Worm (Caenorhabditis elegans) whole organism, mixed stage, embryonic: Measurements from ENCODE around the gene F26D11.2.

Experiments used
- M03D4.4 ChIP-seq: sonication (generic microtip); optimal IDR thresholded peaks from 2 replicates; lab custom pipeline; 2017; ENCODE audit warnings: mild to moderate bottlenecking, missing genetic modification characterization, missing compliant biosample characterization
- bed-3 ChIP-seq: fragments of 200-800 bp; sonication (Bioruptor generic); optimal IDR thresholded peaks from 3 replicates; lab custom pipeline; 2018; ENCODE audit warnings: mild to moderate bottlenecking, missing genetic modification characterization, moderate library complexity, missing compliant biosample characterization
- blmp-1 ChIP-seq: fragments of 150-350 bp; optimal IDR thresholded peaks from 2 replicates; lab custom pipeline; 2014; ENCODE audit warnings: missing biosample characterization, missing genetic modification characterization
- ceh-39 ChIP-seq: fragments of 150-350 bp; optimal IDR thresholded peaks from 2 replicates; lab custom pipeline; 2014; ENCODE audit warnings: missing biosample characterization, missing genetic modification characterization
- ceh-43 ChIP-seq: fragments of 200-800 bp; sonication (Bioruptor generic); optimal IDR thresholded peaks from 2 replicates; lab custom pipeline; 2018; ENCODE audit warnings: mild to moderate bottlenecking, missing genetic modification characterization, moderate library complexity, missing compliant biosample characterization
- ces-1 ChIP-seq: fragments of 150-350 bp; optimal IDR thresholded peaks from 2 replicates; lab custom pipeline; 2014; ENCODE audit warnings: missing biosample characterization, missing genetic modification reagents, missing genetic modification characterization
- cnd-1 ChIP-seq: fragments of 200-800 bp; sonication (Bioruptor generic); optimal IDR thresholded peaks from 2 replicates; lab custom pipeline; 2018; ENCODE audit warnings: mild to moderate bottlenecking, missing genetic modification characterization, missing compliant biosample characterization
- drap-1 ChIP-seq: fragments of 200-800 bp; sonication (Bioruptor generic); optimal IDR thresholded peaks from 3 replicates; lab custom pipeline; 2018; ENCODE audit warnings: mild to moderate bottlenecking, missing genetic modification characterization, missing compliant biosample characterization
- elt-1 ChIP-seq: sonication (generic microtip); optimal IDR thresholded peaks from 2 replicates; lab custom pipeline; 2017; ENCODE audit warnings: missing genetic modification characterization, mild to moderate bottlenecking, missing compliant biosample characterization, antibody characterized with exemption, moderate library complexity, borderline replicate concordance; ENCODE audit not compliant: insufficient read depth
- elt-3 ChIP-seq: fragments of 150-350 bp; optimal IDR thresholded peaks from 2 replicates; lab custom pipeline; 2014; ENCODE audit warnings: missing biosample characterization, missing genetic modification characterization
- flh-1 ChIP-seq: fragments of 200-800 bp; sonication (Bioruptor generic); optimal IDR thresholded peaks from 2 replicates; lab custom pipeline; 2018; ENCODE audit warnings: mild to moderate bottlenecking, missing genetic modification characterization, moderate library complexity, missing compliant biosample characterization
- ham-2 ChIP-seq: fragments of 200-800 bp; sonication (Bioruptor generic); optimal IDR thresholded peaks from 2 replicates; lab custom pipeline; 2018; ENCODE audit warnings: mild to moderate bottlenecking, missing genetic modification characterization, missing compliant biosample characterization
- hlh-1 ChIP-seq: fragments of 150-350 bp; optimal IDR thresholded peaks from 2 replicates; lab custom pipeline; 2014; ENCODE audit warnings: missing biosample characterization, missing genetic modification reagents, missing genetic modification characterization
- lin-32 ChIP-seq: fragments of 200-800 bp; sonication (Bioruptor generic); optimal IDR thresholded peaks from 2 replicates; lab custom pipeline; 2018; ENCODE audit warnings: mild to moderate bottlenecking, missing genetic modification characterization, missing compliant biosample characterization
- lsy-2 ChIP-seq: fragments of 150-350 bp; optimal IDR thresholded peaks from 2 replicates; lab custom pipeline; 2014; ENCODE audit warnings: missing biosample characterization, missing genetic modification characterization
- mab-5 ChIP-seq: fragments of 150-350 bp; optimal IDR thresholded peaks from 2 replicates; lab custom pipeline; 2014; ENCODE audit warnings: missing biosample characterization, missing genetic modification characterization
- mep-1 ChIP-seq: fragments of 150-350 bp; optimal IDR thresholded peaks from 2 replicates; lab custom pipeline; 2017; ENCODE audit warnings: missing biosample characterization, missing genetic modification reagents, missing genetic modification characterization, inconsistent platforms
- mls-2 ChIP-seq: sonication (generic microtip); optimal IDR thresholded peaks from 2 replicates; lab custom pipeline; 2016; ENCODE audit warnings: mild to moderate bottlenecking, missing genetic modification characterization, moderate library complexity, missing compliant biosample characterization
- nhr-2 ChIP-seq: fragments of 150-350 bp; optimal IDR thresholded peaks from 2 replicates; lab custom pipeline; 2014; ENCODE audit warnings: missing biosample characterization, missing genetic modification characterization
- nhr-237 ChIP-seq: fragments of 150-350 bp; optimal IDR thresholded peaks from 2 replicates; lab custom pipeline; 2014; ENCODE audit warnings: missing biosample characterization, missing genetic modification characterization
- nhr-28 ChIP-seq: fragments of 150-350 bp; optimal IDR thresholded peaks from 2 replicates; lab custom pipeline; 2014; ENCODE audit warnings: missing biosample characterization, missing genetic modification characterization
- nhr-76 ChIP-seq: sonication (generic microtip); optimal IDR thresholded peaks from 2 replicates; lab custom pipeline; 2017; ENCODE audit warnings: missing biosample characterization, missing genetic modification characterization
- snpc-4 ChIP-seq: fragments of 150-350 bp; optimal IDR thresholded peaks from 2 replicates; lab custom pipeline; 2014; ENCODE audit warnings: missing biosample characterization, missing genetic modification characterization
- ztf-11 ChIP-seq: fragments of 150-350 bp; optimal IDR thresholded peaks from 2 replicates; lab custom pipeline; 2014; ENCODE audit warnings: missing biosample characterization, missing genetic modification characterization

The F26D11.2 gene

ce11 chrV:8005000-8005399 is 45.9 kb downstream of the F26D11.2 start, which contains the start of gene Y97E10AR.8:
Y97E10AR.8 (plus strand) TSS chrV:8005300.
- TF ChIP-seq cnd-1 (tag; lab: Kevin White, UChicago), result no peak
- no peak for TF ChIP-seq bed-3
- TF ChIP-seq hlh-1, result no peak
- no peak for TF ChIP-seq elt-3 (tag; lab: Kevin White, UChicago)
- no peak for TF ChIP-seq drap-1 (GFP tag; lab: Kevin White, UChicago)

- TF ChIP-seq lsy-2 (tag; lab: Kevin White, UChicago) (no peak), ces-1 (GFP tag; lab: Kevin White, UChicago) (peak; percentile 73), snpc-4 (tag; lab: Kevin White, UChicago) (no peak), mab-5 (tag; lab: Kevin White, UChicago) (no peak), M03D4.4 (no peak), mep-1 (no peak), nhr-2 (tag; lab: Kevin White, UChicago) (no peak)
These were observed 48.6 kb downstream of the F26D11.2 start, which contains the start of gene Y97E10AR.3 for ce11 chrV:8007460-8008292. Y97E10AR.3 (minus strand) TSS chrV:8007510.

- TF ChIP-seq ztf-11, result no peak
- no peak for TF ChIP-seq ceh-39 (tag; lab: Kevin White, UChicago)
- no peak for TF ChIP-seq elt-1 (tag; lab: Kevin White, UChicago)
- no peak for TF ChIP-seq elt-3 (tag; lab: Kevin White, UChicago)
- TF ChIP-seq blmp-1 (tag; lab: Kevin White, UChicago), result no peak
- no peak for TF ChIP-seq nhr-237 (tag; lab: Kevin White, UChicago)
- TF ChIP-seq nhr-28 (tag; lab: Kevin White, UChicago), result no peak
- TF ChIP-seq nhr-76 (tag; lab: Kevin White, UChicago), result no peak
- TF ChIP-seq ham-2 (GFP tag; lab: Kevin White, UChicago), result no peak
- TF ChIP-seq ceh-43 (GFP tag; lab: Kevin White, UChicago), result no peak
- TF ChIP-seq lin-32 (GFP tag; lab: Kevin White, UChicago), result no peak
- no peak for TF ChIP-seq mls-2
- no peak for TF ChIP-seq flh-1 (GFP tag; lab: Kevin White, UChicago)
- TF ChIP-seq, all 35 proteins: peak for 0
These were observed 51.0 kb downstream of the F26D11.2 start, which contains the start of gene Y97E10AR.4 for ce11 chrV:8010103-8010502. Y97E10AR.4 (minus strand) TSS chrV:8010233.
